Fruit fly (Drosophila melanogaster) whole organism, pupa: Measurements from ENCODE around the gene CG12155.
A peak's percentile ranks its signal among the peaks of the same experiment; 100 is the strongest.

Source experiments
- CG10348 ChIP-seq: fragments of 200-800 bp; sonication (Bioruptor generic); IDR thresholded peaks from 2 replicates; pipeline ENCODE4 v1.3.6; 2022; ENCODE audit warnings: missing biosample characterization, missing genetic modification characterization
- CG12605 ChIP-seq: fragments of 200-800 bp; sonication (Bioruptor generic); IDR thresholded peaks from 2 replicates; pipeline ENCODE4 v1.3.6; 2022; ENCODE audit warnings: missing biosample characterization, missing genetic modification characterization
- CG13204 ChIP-seq: fragments of 200-800 bp; sonication (Bioruptor generic); optimal IDR thresholded peaks from 2 replicates; lab custom pipeline; 2018; ENCODE audit warnings: missing biosample characterization, mild to moderate bottlenecking, missing genetic modification characterization, moderate library complexity
- CG14655 ChIP-seq: fragments of 200-800 bp; sonication (Bioruptor generic); optimal IDR thresholded peaks from 3 replicates; lab custom pipeline; 2017; ENCODE audit warnings: mild to moderate bottlenecking, missing biosample characterization, missing genetic modification reagents, missing genetic modification characterization
- CG15710 ChIP-seq: fragments of 200-800 bp; sonication (Bioruptor generic); optimal IDR thresholded peaks from 2 replicates; lab custom pipeline; 2018; ENCODE audit warnings: missing biosample characterization, mild to moderate bottlenecking, missing genetic modification characterization, moderate library complexity
- CG17806 ChIP-seq: fragments of 200-800 bp; sonication (Bioruptor generic); optimal IDR thresholded peaks from 2 replicates; lab custom pipeline; 2018; ENCODE audit warnings: missing biosample characterization, mild to moderate bottlenecking, missing genetic modification characterization, moderate library complexity
- CG32121 ChIP-seq: fragments of 200-800 bp; sonication (Bioruptor generic); IDR thresholded peaks from 2 replicates; pipeline ENCODE4 v1.3.6; 2022; ENCODE audit warnings: missing biosample characterization, missing genetic modification characterization
- CG34367 ChIP-seq: fragments of 200-800 bp; sonication (Bioruptor generic); optimal IDR thresholded peaks from 2 replicates; lab custom pipeline; 2018; ENCODE audit warnings: missing biosample characterization, mild to moderate bottlenecking, missing genetic modification characterization
- CG4496 ChIP-seq: fragments of 200-800 bp; sonication (Bioruptor generic); IDR thresholded peaks from 3 replicates; pipeline ENCODE4 v1.3.6; 2022; ENCODE audit warnings: missing biosample characterization, missing genetic modification characterization
- CG8159 ChIP-seq: fragments of 200-800 bp; sonication (Bioruptor generic); optimal IDR thresholded peaks from 3 replicates; lab custom pipeline; 2018; ENCODE audit warnings: missing biosample characterization, mild to moderate bottlenecking, missing genetic modification characterization, moderate library complexity
- CG8301 ChIP-seq: fragments of 200-800 bp; sonication (Bioruptor generic); optimal IDR thresholded peaks from 2 replicates; lab custom pipeline; 2018; ENCODE audit warnings: missing biosample characterization, mild to moderate bottlenecking, missing genetic modification characterization
- CG9948 ChIP-seq: fragments of 200-800 bp; sonication (Bioruptor generic); optimal IDR thresholded peaks from 2 replicates; lab custom pipeline; 2018; ENCODE audit warnings: missing biosample characterization, mild to moderate bottlenecking, missing genetic modification characterization, moderate library complexity
- D1 ChIP-seq: fragments of 200-800 bp; sonication (Bioruptor generic); optimal IDR thresholded peaks from 2 replicates; lab custom pipeline; 2018; ENCODE audit warnings: missing biosample characterization, mild to moderate bottlenecking, missing genetic modification characterization, moderate library complexity
- EcR ChIP-seq: fragments of 200-800 bp; sonication (Bioruptor generic); optimal IDR thresholded peaks from 3 replicates; lab custom pipeline; 2019; ENCODE audit warnings: missing biosample characterization, missing genetic modification characterization, mild to moderate bottlenecking, moderate library complexity, missing genetic modification reagents
- Ets98B ChIP-seq: fragments of 200-800 bp; sonication (Bioruptor generic); IDR thresholded peaks from 2 replicates; pipeline ENCODE4 v1.3.6; 2022; ENCODE audit warnings: missing biosample characterization, missing genetic modification characterization
- Pif1A ChIP-seq: fragments of 200-800 bp; sonication (Bioruptor generic); optimal IDR thresholded peaks from 3 replicates; lab custom pipeline; 2016; ENCODE audit warnings: missing biosample characterization, missing genetic modification characterization
- Pif1B ChIP-seq: fragments of 200-800 bp; sonication (Bioruptor generic); optimal IDR thresholded peaks from 3 replicates; lab custom pipeline; 2016; ENCODE audit warnings: missing biosample characterization, missing genetic modification characterization
- Snoo ChIP-seq: fragments of 200-800 bp; sonication (Bioruptor generic); optimal IDR thresholded peaks from 3 replicates; lab custom pipeline; 2017; ENCODE audit warnings: missing biosample characterization, mild to moderate bottlenecking, missing genetic modification characterization, inconsistent platforms
- fd96Ca ChIP-seq: fragments of 200-800 bp; sonication (Bioruptor generic); IDR thresholded peaks from 3 replicates; pipeline ENCODE4 v1.3.6; 2022; ENCODE audit warnings: missing biosample characterization, missing genetic modification characterization
- gl ChIP-seq: fragments of 200-800 bp; sonication (Bioruptor generic); optimal IDR thresholded peaks from 2 replicates; lab custom pipeline; 2018; ENCODE audit warnings: missing biosample characterization, mild to moderate bottlenecking, missing genetic modification characterization
- rn ChIP-seq: fragments of 200-800 bp; sonication (Bioruptor generic); IDR thresholded peaks from 2 replicates; pipeline ENCODE4 v1.3.6; 2022; ENCODE audit warnings: missing biosample characterization, missing genetic modification characterization

The CG12155 gene

DNA sequence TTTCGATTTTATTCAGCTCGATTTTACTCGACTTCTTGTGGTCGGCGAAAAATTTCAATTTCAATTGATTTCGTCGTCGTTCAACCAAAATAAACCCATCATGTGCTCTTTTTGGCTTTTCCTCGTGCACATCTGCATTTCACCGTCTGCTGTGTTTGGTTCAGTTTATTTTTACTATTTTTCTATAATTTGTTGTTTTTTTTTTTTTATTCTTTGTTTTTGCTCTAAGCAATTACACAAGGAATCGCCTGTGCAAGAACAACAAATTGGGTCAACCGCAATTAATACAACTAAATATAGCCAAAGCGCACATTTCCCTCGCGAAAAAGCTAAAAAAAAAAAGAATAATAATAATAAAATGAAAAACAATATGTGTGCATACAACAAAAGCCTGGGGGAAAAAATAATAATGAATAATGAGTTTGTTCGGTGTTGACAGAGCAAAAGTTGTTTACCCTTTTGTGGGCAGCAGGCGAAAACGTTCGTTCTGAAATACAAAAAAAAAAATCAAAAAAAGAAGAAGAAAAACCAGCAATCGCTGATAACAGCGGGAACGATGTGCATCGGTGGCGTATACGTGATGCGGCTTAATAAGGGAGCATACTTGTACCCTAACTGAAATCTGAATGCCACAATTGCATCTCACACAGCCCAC is 28.8 kb upstream of the CG12155 start:
- TF ChIP-seq Pif1A (GFP tag; lab: Kevin White, UChicago) (no peak), CG10348 (GFP tag; lab: Robert Waterston, UW) (no peak), CG32121 (GFP tag; lab: Robert Waterston, UW) (0 out of 2 replicates have a peak, but pooled peaks have one; percentile 14), rn (GFP tag; lab: Robert Waterston, UW) (0 out of 2 replicates have a peak, but pooled peaks have one; percentile 3), gl (tag; lab: Kevin White, UChicago) (no peak)

DNA sequence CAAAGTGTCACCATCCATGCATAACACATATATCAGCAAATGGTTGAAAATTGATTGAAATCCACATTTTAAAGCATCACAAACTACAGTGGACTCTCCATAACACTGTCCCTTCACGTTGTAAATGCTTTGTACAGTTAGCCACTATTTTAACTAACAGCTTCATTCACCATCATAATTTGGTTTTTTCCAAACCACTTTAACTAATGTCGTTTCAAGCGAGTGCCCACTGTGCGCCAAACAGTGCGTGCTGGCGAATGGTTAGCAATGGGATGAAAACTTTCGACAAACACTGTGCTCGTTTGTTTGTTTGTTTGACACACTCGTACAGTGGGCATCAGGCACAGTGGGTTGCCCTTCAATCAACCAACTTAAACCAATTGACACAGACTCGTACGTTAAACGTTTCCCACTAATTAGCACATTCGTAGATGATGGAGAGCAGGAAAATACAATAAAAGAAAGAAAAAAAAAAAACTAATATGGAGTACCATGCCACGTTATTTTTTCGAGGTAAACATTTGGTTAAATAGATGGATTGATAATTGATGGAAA is 28.2 kb upstream of the CG12155 start:
- TF ChIP-seq CG14655 (GFP tag; lab: Kevin White, UChicago) = peak; percentile 81
- TF ChIP-seq CG15710 (tag; lab: Kevin White, UChicago) = peak; percentile 54
- peak; percentile 54 for TF ChIP-seq CG9948 (tag; lab: Kevin White, UChicago)
- TF ChIP-seq CG34367 (tag; lab: Kevin White, UChicago) = peak; percentile 56
- TF ChIP-seq Pif1B = peak; percentile 56
- no peak for TF ChIP-seq gl (tag; lab: Kevin White, UChicago)
- TF ChIP-seq EcR (GFP tag; lab: Kevin White, UChicago) = no peak
- TF ChIP-seq D1 (tag; lab: Kevin White, UChicago) = peak; percentile 14
- peak; percentile 77 for TF ChIP-seq CG8301
- peak; percentile 26 for TF ChIP-seq Snoo
- TF ChIP-seq CG12605 (GFP tag; lab: Robert Waterston, UW) = peak; percentile 86
- peak; percentile 93 for TF ChIP-seq Ets98B (GFP tag; lab: Robert Waterston, UW)
- TF ChIP-seq CG10348 (GFP tag; lab: Robert Waterston, UW) = peak; percentile 85
- TF ChIP-seq CG17806 (tag; lab: Kevin White, UChicago) = peak; percentile 64
- peak; percentile 44 for TF ChIP-seq Pif1A (GFP tag; lab: Kevin White, UChicago)
- TF ChIP-seq CG8159 = peak; percentile 50
- TF ChIP-seq CG13204 (GFP tag; lab: Kevin White, UChicago) = no peak
- peak; percentile 93 for TF ChIP-seq CG32121 (GFP tag; lab: Robert Waterston, UW)
- TF ChIP-seq CG4496 (GFP tag; lab: Robert Waterston, UW) = peak; percentile 96
- peak; percentile 75 for TF ChIP-seq rn (GFP tag; lab: Robert Waterston, UW)
- TF ChIP-seq fd96Ca (GFP tag; lab: Robert Waterston, UW) = peak; percentile 95

DNA sequence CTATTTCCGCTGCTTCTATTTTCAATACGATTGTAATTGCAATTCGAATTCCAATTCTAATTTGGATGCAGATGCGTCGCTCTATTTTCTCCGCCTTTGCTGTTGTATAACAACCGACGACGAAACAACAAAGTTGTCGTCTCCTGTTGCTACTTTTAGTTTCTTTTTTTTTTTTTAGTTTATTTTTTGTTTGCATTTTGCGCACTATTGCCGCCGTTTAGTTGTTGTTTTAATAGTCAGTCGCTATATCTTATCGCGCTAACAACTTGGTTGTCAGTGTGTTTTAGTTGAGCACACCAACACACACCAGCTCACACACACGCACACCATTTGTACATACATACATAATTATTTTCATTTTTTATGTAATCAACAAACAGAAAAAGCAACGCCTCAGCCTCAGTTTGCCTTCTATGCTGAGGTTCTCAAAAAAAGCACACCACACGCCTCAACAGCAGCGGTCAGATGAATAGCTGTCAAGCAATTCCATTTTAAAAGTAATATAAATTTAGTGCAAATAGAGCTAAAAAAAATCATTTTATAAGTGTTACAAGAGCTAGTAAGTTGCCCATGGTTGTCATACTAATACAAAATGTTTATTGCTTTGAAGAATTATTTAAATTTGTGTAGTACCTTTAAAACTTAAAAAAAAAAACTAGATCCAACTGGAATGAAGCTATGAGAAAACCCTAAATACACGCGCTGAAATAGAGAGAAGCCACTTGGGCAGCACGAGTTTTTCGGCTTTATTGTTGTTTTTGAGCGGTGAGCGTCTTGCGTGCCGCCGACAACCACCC is 27.1 kb upstream of the CG12155 start:
- peak; percentile 67 for TF ChIP-seq CG4496 (GFP tag; lab: Robert Waterston, UW)
- TF ChIP-seq CG8301 = peak; percentile 10
- no peak for TF ChIP-seq rn (GFP tag; lab: Robert Waterston, UW)
- no peak for TF ChIP-seq Pif1A (GFP tag; lab: Kevin White, UChicago)
- TF ChIP-seq gl (tag; lab: Kevin White, UChicago) = no peak
- no peak for TF ChIP-seq CG8159
- TF ChIP-seq CG12605 (GFP tag; lab: Robert Waterston, UW) = peak; percentile 51
- no peak; the same call in 1 of the 2 replicates for TF ChIP-seq CG32121 (GFP tag; lab: Robert Waterston, UW)
- TF ChIP-seq Ets98B (GFP tag; lab: Robert Waterston, UW) = peak; percentile 48; the same call in 1 of the 2 replicates
- TF ChIP-seq CG14655 (GFP tag; lab: Kevin White, UChicago) = peak; percentile 28
- TF ChIP-seq EcR (GFP tag; lab: Kevin White, UChicago) = no peak
- TF ChIP-seq CG15710 (tag; lab: Kevin White, UChicago) = no peak
- TF ChIP-seq Snoo = no peak
- TF ChIP-seq CG13204 (GFP tag; lab: Kevin White, UChicago) = no peak
- no peak for TF ChIP-seq Pif1B
- TF ChIP-seq CG34367 (tag; lab: Kevin White, UChicago) = no peak
- TF ChIP-seq CG17806 (tag; lab: Kevin White, UChicago) = no peak
- TF ChIP-seq CG10348 (GFP tag; lab: Robert Waterston, UW) = no peak
- no peak for TF ChIP-seq CG9948 (tag; lab: Kevin White, UChicago)
- no peak for TF ChIP-seq D1 (tag; lab: Kevin White, UChicago)
- peak; percentile 39; the same call in 1 of the 3 replicates for TF ChIP-seq fd96Ca (GFP tag; lab: Robert Waterston, UW)
- TF ChIP-seq, all 21 proteins: peak for 6

DNA sequence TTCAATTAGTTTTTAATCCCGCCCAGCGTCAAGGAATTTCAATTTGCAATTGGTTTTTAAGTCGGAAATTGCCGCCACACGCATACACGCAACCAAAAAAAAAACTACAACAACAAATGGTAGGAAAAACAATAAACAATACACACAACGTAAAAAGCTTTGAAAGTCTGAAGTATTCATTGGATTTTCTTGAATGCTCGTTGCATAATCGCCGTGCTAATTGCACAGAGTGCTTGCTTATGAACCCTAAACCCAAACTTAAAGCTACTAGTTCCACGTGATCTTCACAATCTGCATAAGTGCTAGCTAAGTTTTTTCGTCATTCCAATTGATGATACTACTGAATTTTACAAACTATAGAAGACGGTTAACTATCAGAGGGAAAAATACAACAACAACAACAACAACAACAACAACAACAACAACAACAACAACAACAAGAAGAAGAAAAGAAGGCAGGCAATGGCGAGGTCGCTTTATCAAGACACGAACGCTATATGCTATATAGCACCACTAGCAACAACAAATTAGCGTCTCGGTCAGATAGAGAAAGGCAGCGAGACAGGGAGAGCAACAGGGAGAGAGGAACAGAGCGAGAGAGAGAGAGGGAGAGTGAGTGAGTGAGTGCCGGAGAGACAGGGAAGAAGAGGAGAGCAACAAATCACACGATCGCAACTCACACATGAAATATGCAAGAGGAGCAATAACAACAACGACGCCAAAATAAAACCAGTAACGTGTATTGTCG is 26.2 kb upstream of the CG12155 start:
- TF ChIP-seq gl (tag; lab: Kevin White, UChicago) (peak; percentile 44), CG15710 (tag; lab: Kevin White, UChicago) (no peak), CG14655 (GFP tag; lab: Kevin White, UChicago) (no peak), CG4496 (GFP tag; lab: Robert Waterston, UW) (peak; percentile 33; the same call in 1 of the 3 replicates), Ets98B (GFP tag; lab: Robert Waterston, UW) (peak; percentile 64), fd96Ca (GFP tag; lab: Robert Waterston, UW) (0 out of 3 replicates have a peak, but pooled peaks have one; percentile 24), CG12605 (GFP tag; lab: Robert Waterston, UW) (peak; percentile 50; the same call in 1 of the 2 replicates)
